Fruit fly (Drosophila melanogaster): Measurements from ENCODE around the gene aos.

The aos gene

DNA sequence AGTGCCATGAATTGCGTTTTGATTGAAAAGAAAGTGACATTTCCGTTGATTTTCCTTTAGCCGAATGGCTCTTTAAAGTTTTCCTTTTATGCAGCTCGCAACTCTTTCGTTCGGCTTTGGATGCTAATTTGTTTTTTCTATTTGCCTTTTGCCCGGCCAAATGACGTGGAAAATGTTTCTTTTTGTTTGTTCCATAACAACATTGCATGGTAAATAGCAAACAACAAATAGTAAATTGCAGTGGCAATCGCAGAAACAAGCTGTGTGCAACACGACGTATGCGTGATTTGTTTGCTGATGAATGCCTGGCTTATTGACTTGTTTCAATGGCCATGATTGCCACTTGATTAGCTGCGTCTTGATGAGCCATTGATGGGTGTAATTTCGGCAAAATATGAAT is 54.0 kb downstream of the aos start:
- TF ChIP-seq lola (GFP tag; optimal IDR thresholded peaks at IDR 0.05) (no peak), sage (GFP tag; optimal IDR thresholded peaks at IDR 0.05) (no peak), sv (GFP tag; optimal IDR thresholded peaks at IDR 0.05) (no peak), ey (GFP tag; optimal IDR thresholded peaks at IDR 0.05) (no peak), Vsx2 (GFP tag; optimal IDR thresholded peaks at IDR 0.05; ENCODE audit: partially characterized antibody) (no peak), woc (GFP tag; optimal IDR thresholded peaks at IDR 0.05) (no peak), Dif (GFP tag; optimal IDR thresholded peaks at IDR 0.05; ENCODE audit: partially characterized antibody) (no peak), tai (GFP tag; optimal IDR thresholded peaks at IDR 0.05) (no peak), dsf (GFP tag; optimal IDR thresholded peaks at IDR 0.05; ENCODE audit: borderline replicate concordance) (no peak), Abd-B (GFP tag; optimal IDR thresholded peaks at IDR 0.05) (no peak), N (GFP tag; optimal IDR thresholded peaks at IDR 0.05) (no peak), HLH106 (tag; optimal IDR thresholded peaks at IDR 0.05) (no peak)
